Worm (Caenorhabditis elegans): ENCODE data around the gene Y69H2.3.

ce11 chrV:18709203-18709860 lies 45.4 kb upstream of the Y69H2.3 start, which contains the start of gene Y17D7C.6:
- no peak for TF ChIP-seq F26F4.8 (GFP tag; conservative IDR thresholded peaks at IDR 0.05)
- no peak for TF ChIP-seq pqm-1 (tag; optimal IDR thresholded peaks at IDR 0.05)
- TF ChIP-seq nhr-25 (tag; optimal IDR thresholded peaks at IDR 0.05; ENCODE audit: borderline replicate concordance, insufficient read depth) = no peak
- TF ChIP-seq ztf-7 (tag; optimal IDR thresholded peaks at IDR 0.05) = no peak
- no peak for TF ChIP-seq snpc-4 (tag; optimal IDR thresholded peaks at IDR 0.05)
- TF ChIP-seq nhr-11 (tag; optimal IDR thresholded peaks at IDR 0.05) = no peak

All from whole organism, L4 larva.